Worm (Caenorhabditis elegans): ENCODE measurements around the gene F55H2.5.

DNA sequence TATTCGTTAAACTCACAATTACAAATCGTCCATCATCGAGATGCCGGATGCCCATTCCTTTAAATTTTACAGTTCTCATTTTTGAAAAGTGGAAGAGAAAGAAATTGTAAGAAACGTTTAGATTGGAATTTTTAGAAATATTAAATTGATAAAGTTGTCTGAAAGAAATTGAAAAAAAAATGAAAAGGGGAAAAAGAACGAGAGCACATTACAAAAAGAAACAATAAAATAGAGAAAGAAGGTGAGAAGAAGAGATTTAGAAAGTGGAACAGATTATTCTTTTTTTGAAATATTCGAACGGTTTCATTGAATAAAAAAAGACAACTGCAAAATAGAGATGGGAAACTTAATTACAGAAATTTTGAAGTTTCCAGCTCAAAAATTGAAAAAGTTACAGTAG lies 49.9 kb downstream of the F55H2.5 start, which contains the start of gene C48B4.8:
- TF ChIP-seq dve-1 (tag; optimal IDR thresholded peaks at IDR 0.05), result no peak
- no peak for TF ChIP-seq mec-3 (tag; optimal IDR thresholded peaks at IDR 0.05; ENCODE audit: borderline replicate concordance)
- no peak for TF ChIP-seq pqm-1 (tag; optimal IDR thresholded peaks at IDR 0.05)
- TF ChIP-seq ttx-3 (tag; optimal IDR thresholded peaks at IDR 0.05), result no peak
- no peak for TF ChIP-seq hlh-13 (GFP tag; optimal IDR thresholded peaks at IDR 0.05)
- no peak for TF ChIP-seq rnt-1 (tag; optimal IDR thresholded peaks at IDR 0.05)
- TF ChIP-seq fkh-10 (GFP tag; optimal IDR thresholded peaks at IDR 0.05), result no peak
- no peak for TF ChIP-seq ets-4 (tag; optimal IDR thresholded peaks at IDR 0.05)
- TF ChIP-seq elt-2 (tag; optimal IDR thresholded peaks at IDR 0.05), result no peak
